Worm (Caenorhabditis elegans) whole organism, L3 larva: ENCODE results near the gene vit-2.

Experiments
- mdl-1 ChIP-seq: fragments of 150-350 bp; optimal IDR thresholded peaks from 2 replicates; lab custom pipeline; 2014; ENCODE audit warnings: missing biosample characterization, missing genetic modification characterization
- nhr-11 ChIP-seq: fragments of 150-350 bp; optimal IDR thresholded peaks from 2 replicates; lab custom pipeline; 2014; ENCODE audit warnings: missing biosample characterization, missing genetic modification characterization
- tbx-2 ChIP-seq: sonication (generic microtip); optimal IDR thresholded peaks from 2 replicates; lab custom pipeline; 2016; ENCODE audit warnings: mild to moderate bottlenecking, missing genetic modification characterization, missing compliant biosample characterization
- zag-1 ChIP-seq: fragments of 150-350 bp; optimal IDR thresholded peaks from 2 replicates; lab custom pipeline; 2014; ENCODE audit warnings: missing biosample characterization, missing genetic modification characterization

ce11 chrX:5087366-5087891, 13.4 kb upstream of the vit-2 start, which contains the start of gene pnk-4:
- no peak for TF ChIP-seq mdl-1
- TF ChIP-seq tbx-2, result no peak
- no peak for TF ChIP-seq zag-1
- TF ChIP-seq nhr-11 (tag; lab: Kevin White, UChicago), result no peak
